Worm (Caenorhabditis elegans) whole organism, L4/young adult: ENCODE data around the gene irld-15.

Experiments used
- W03F9.2 ChIP-seq: fragments of 150-350 bp; optimal IDR thresholded peaks from 2 replicates; lab custom pipeline; 2014; ENCODE audit warnings: missing biosample characterization, missing genetic modification characterization
- dao-5 ChIP-seq: sonication (generic microtip); optimal IDR thresholded peaks from 2 replicates; lab custom pipeline; 2016; ENCODE audit warnings: missing genotype, missing genetic modification characterization, moderate library complexity, missing compliant biosample characterization
- him-1 ChIP-seq: sonication (generic microtip); optimal IDR thresholded peaks from 2 replicates; lab custom pipeline; 2016; ENCODE audit warnings: missing genotype, missing genetic modification reagents, missing genetic modification characterization, missing compliant biosample characterization

ce11 chrV:2303775-2304174 lies at the start of gene irld-15:
- TF ChIP-seq him-1 (tag; lab: Kevin White, UChicago), result no peak
- TF ChIP-seq W03F9.2 (tag; lab: Kevin White, UChicago), result no peak
- TF ChIP-seq dao-5, result no peak
